Fruit fly (Drosophila melanogaster): ENCODE data around the gene Nemp.

DNA sequence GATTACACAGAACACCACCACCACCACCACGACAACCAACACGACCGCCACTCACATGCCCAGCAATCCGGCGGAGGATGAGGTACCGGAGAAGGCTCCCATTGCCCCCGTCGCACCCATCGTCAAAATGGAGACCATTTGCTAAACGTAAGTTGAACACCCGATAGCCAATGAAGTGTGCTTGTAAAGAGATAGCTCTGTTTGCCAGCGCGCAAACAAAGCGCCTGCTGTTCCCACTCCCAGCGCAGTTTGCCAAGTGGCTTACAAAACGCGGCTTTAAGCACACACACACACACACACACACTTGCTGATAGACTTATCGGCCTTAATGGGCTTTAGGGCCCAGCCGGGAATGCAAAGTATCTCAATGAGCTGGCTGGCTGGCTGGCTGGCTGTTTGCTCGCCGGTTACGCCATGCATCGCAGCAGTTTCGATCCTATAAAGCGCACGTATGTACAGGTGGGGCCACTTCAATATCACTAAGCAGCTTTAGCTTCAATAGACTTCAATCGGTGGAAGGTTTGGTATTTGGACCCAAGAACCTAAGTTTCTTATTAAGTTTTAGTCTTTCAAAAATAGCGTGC lies 11.4 kb downstream of the Nemp start:
- TF ChIP-seq sug (tag; optimal IDR thresholded peaks at IDR 0.05) (no peak), CG7745 (tag; optimal IDR thresholded peaks at IDR 0.05) (no peak), CG16863 (GFP tag; optimal IDR thresholded peaks at IDR 0.05) (no peak), ewg (GFP tag; optimal IDR thresholded peaks at IDR 0.05) (no peak), ranshi (GFP tag; IDR thresholded peaks at IDR 0.05) (no peak), Lhr (GFP tag; optimal IDR thresholded peaks at IDR 0.05) (no peak), Bteb2 (GFP tag; optimal IDR thresholded peaks at IDR 0.05) (no peak), fru (optimal IDR thresholded peaks at IDR 0.05) (no peak), YL-1 (GFP tag; optimal IDR thresholded peaks at IDR 0.05) (no peak)

Measured in whole organism, embryonic.